Fruit fly (Drosophila melanogaster): ENCODE results near the gene p38a.

The p38a gene

DNA sequence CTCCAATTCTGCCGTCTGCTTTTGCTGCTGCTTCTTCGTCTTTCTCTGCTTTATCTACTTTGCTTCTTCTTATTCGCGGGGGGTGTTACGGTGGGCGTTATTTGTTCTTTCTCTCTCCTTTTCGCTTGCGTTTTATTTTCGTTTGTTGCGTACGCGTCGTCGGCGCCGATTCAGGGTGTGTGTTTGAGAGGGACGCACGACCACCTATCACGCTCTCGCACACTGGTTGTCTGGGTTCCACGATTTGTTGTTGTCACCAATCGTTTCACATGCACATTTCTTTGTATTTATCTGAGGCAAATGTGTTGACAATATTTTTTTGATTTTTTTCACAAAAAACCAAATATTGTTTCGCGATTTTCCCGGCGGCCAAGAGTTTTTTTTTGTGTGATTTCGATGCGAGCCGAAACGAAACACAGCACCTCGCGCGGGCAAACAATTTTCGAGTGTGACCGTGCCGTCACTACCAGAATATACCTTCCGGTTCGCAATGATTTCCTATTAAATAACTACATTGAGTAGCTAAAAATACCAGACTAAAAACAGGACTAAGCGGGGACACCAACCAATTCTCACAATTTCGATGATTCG is 46.7 kb downstream of the p38a start, which contains the start of gene Syx1A (continued):
- no peak for TF ChIP-seq C15 (GFP tag; IDR thresholded peaks at IDR 0.05)
- TF ChIP-seq CG10979 (tag; optimal IDR thresholded peaks at IDR 0.05) = no peak
- no peak for TF ChIP-seq CG7987 (GFP tag; optimal IDR thresholded peaks at IDR 0.05)
- peak; percentile 35 for TF ChIP-seq CG8924 (tag; optimal IDR thresholded peaks at IDR 0.05)
- TF ChIP-seq CG14050 (GFP tag; IDR thresholded peaks at IDR 0.05) = no peak
- TF ChIP-seq Sry-δ (GFP tag; optimal IDR thresholded peaks at IDR 0.05) = peak; percentile 25
- TF ChIP-seq Trl (optimal IDR thresholded peaks at IDR 0.05) = no peak
- no peak for TF ChIP-seq Trl (GFP tag; optimal IDR thresholded peaks at IDR 0.05)
- no peak for TF ChIP-seq stc (GFP tag; IDR thresholded peaks at IDR 0.05)
- TF ChIP-seq pb (GFP tag; optimal IDR thresholded peaks at IDR 0.05) = no peak
- TF ChIP-seq pros (GFP tag; optimal IDR thresholded peaks at IDR 0.05) = no peak
- TF ChIP-seq CG18011 (GFP tag; optimal IDR thresholded peaks at IDR 0.05) = no peak
- TF ChIP-seq CG9797 (GFP tag; optimal IDR thresholded peaks at IDR 0.05) = peak; percentile 94
- TF ChIP-seq scrt (GFP tag; optimal IDR thresholded peaks at IDR 0.05) = peak; percentile 57
- TF ChIP-seq CG10543 (GFP tag; optimal IDR thresholded peaks at IDR 0.05) = peak; percentile 68
- peak; percentile 44 for TF ChIP-seq CTCF (GFP tag; optimal IDR thresholded peaks at IDR 0.05)
- TF ChIP-seq ab (GFP tag; optimal IDR thresholded peaks at IDR 0.05) = no peak
- no peak for TF ChIP-seq CG31224 (GFP tag; IDR thresholded peaks at IDR 0.05)
- no peak for TF ChIP-seq CG7271 (tag; optimal IDR thresholded peaks at IDR 0.05)
- no peak for TF ChIP-seq CG6272 (GFP tag; IDR thresholded peaks at IDR 0.05)
- no peak for TF ChIP-seq cato (GFP tag; optimal IDR thresholded peaks at IDR 0.05; ENCODE audit: borderline replicate concordance)
- no peak for TF ChIP-seq CG3065 (GFP tag; optimal IDR thresholded peaks at IDR 0.05)
- no peak for TF ChIP-seq CG10565 (GFP tag; optimal IDR thresholded peaks at IDR 0.05)
- TF ChIP-seq CG1233 (GFP tag; optimal IDR thresholded peaks at IDR 0.05) = peak; percentile 11
- TF ChIP-seq lmd (GFP tag; IDR thresholded peaks at IDR 0.05) = no peak
- no peak for TF ChIP-seq ara (GFP tag; IDR thresholded peaks at IDR 0.05)
- TF ChIP-seq knrl (GFP tag; IDR thresholded peaks at IDR 0.05; ENCODE audit: partially characterized antibody) = no peak
- no peak for TF ChIP-seq prd (optimal IDR thresholded peaks at IDR 0.05)
- TF ChIP-seq prd (GFP tag; IDR thresholded peaks at IDR 0.05) = no peak
- no peak for TF ChIP-seq CG3847 (GFP tag; IDR thresholded peaks at IDR 0.05)
- no peak for TF ChIP-seq ro (GFP tag; IDR thresholded peaks at IDR 0.05)
- TF ChIP-seq CG10431 (GFP tag; optimal IDR thresholded peaks at IDR 0.05) = peak; percentile 10
- TF ChIP-seq Atf-2 (GFP tag; optimal IDR thresholded peaks at IDR 0.05) = no peak
- no peak for TF ChIP-seq Eip74EF (GFP tag; optimal IDR thresholded peaks at IDR 0.05)
- no peak for TF ChIP-seq CG2199 (GFP tag; IDR thresholded peaks at IDR 0.05)
- TF ChIP-seq CG7928 (GFP tag; optimal IDR thresholded peaks at IDR 0.05) = no peak
- TF ChIP-seq vfl (GFP tag; optimal IDR thresholded peaks at IDR 0.05) = peak; percentile 9
- TF ChIP-seq wek (GFP tag; optimal IDR thresholded peaks at IDR 0.05) = no peak
- TF ChIP-seq CG4282 (GFP tag; optimal IDR thresholded peaks at IDR 0.05) = no peak
- TF ChIP-seq CG2129 (GFP tag; IDR thresholded peaks at IDR 0.05; ENCODE audit: partially characterized antibody) = no peak
- TF ChIP-seq tio (GFP tag; optimal IDR thresholded peaks at IDR 0.05) = no peak
- TF ChIP-seq CG4707 (GFP tag; optimal IDR thresholded peaks at IDR 0.05) = no peak
- no peak for TF ChIP-seq CG14860 (GFP tag; IDR thresholded peaks at IDR 0.05; ENCODE audit: partially characterized antibody)
- no peak for TF ChIP-seq CG7745 (tag; optimal IDR thresholded peaks at IDR 0.05)
- no peak for TF ChIP-seq mirr (GFP tag; optimal IDR thresholded peaks at IDR 0.05)
- peak; percentile 27 for TF ChIP-seq CG14710 (tag; optimal IDR thresholded peaks at IDR 0.05)
- no peak for TF ChIP-seq ttk (GFP tag; IDR thresholded peaks at IDR 0.05)
- TF ChIP-seq sqz (GFP tag; optimal IDR thresholded peaks at IDR 0.05) = peak; percentile 72
- no peak for TF ChIP-seq CG6175 (GFP tag; IDR thresholded peaks at IDR 0.05)
- peak; percentile 82 for TF ChIP-seq Med (GFP tag)
- no peak for TF ChIP-seq H15 (GFP tag; IDR thresholded peaks at IDR 0.05)
- TF ChIP-seq CG1832 (GFP tag; optimal IDR thresholded peaks at IDR 0.05) = peak; percentile 85
